Fruit fly (Drosophila melanogaster): Measurements from ENCODE around the gene CG2202.
A peak's percentile ranks its signal among the peaks of the same experiment; 100 is the strongest.

CG2202 gene

DNA sequence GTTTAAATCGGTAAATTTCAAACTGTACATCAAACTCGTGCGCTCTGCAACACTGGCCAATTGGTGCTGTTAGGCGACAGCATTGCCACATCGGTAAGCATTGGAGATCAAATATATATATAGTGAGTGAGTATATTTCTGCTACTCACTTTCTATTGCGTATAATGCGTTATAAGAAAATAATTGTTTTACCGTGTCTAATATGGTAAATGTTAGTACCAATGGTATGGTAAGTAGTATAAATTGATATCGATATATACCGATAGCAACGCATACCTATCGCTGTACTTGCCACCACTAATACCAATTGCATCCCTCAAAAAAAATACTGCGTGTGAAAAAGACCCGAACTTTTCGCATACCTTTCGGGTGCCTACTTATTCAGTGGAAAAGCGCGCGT, 8.8 kb downstream of the CG2202 start, which contains the start of the genes sofe and CG2186 (continued):
- TF ChIP-seq croc (GFP tag; conservative IDR thresholded peaks at IDR 0.05) (no peak), al (GFP tag; IDR thresholded peaks at IDR 0.05) (no peak), ind (GFP tag; optimal IDR thresholded peaks at IDR 0.05) (peak; percentile 67), lov (optimal IDR thresholded peaks at IDR 0.05) (no peak), lov (GFP tag; IDR thresholded peaks at IDR 0.05) (no peak), PHDP (tag; optimal IDR thresholded peaks at IDR 0.05) (peak; percentile 55), ewg (GFP tag; optimal IDR thresholded peaks at IDR 0.05) (peak; percentile 15), sd (tag; optimal IDR thresholded peaks at IDR 0.05) (no peak), exex (tag; optimal IDR thresholded peaks at IDR 0.05) (no peak), CG6854 (GFP tag; optimal IDR thresholded peaks at IDR 0.05) (no peak), CG10462 (GFP tag; optimal IDR thresholded peaks at IDR 0.05) (no peak), sima (GFP tag; optimal IDR thresholded peaks at IDR 0.05) (no peak), Dll (GFP tag; IDR thresholded peaks at IDR 0.05; ENCODE audit: partially characterized antibody) (peak; percentile 94), CG17361 (GFP tag; IDR thresholded peaks at IDR 0.05) (peak; percentile 55), Bdp1 (GFP tag; optimal IDR thresholded peaks at IDR 0.05) (peak; percentile 29), Usf (GFP tag; optimal IDR thresholded peaks at IDR 0.05) (no peak), Deaf1 (tag; optimal IDR thresholded peaks at IDR 0.05) (peak; percentile 51), chif (GFP tag; optimal IDR thresholded peaks at IDR 0.05) (peak in 1 of 2 experiments; percentile 36), Doc3 (GFP tag; IDR thresholded peaks at IDR 0.05; ENCODE audit: partially characterized antibody) (peak; percentile 87), sug (tag; optimal IDR thresholded peaks at IDR 0.05) (no peak), pb (GFP tag; optimal IDR thresholded peaks at IDR 0.05) (no peak), CG31365 (tag; optimal IDR thresholded peaks at IDR 0.05) (no peak), CG15514 (GFP tag; optimal IDR thresholded peaks at IDR 0.05) (peak; percentile 69), dpn (GFP tag; optimal IDR thresholded peaks at IDR 0.05) (peak; percentile 42 to 70), stc (GFP tag; IDR thresholded peaks at IDR 0.05) (no peak), CG31388 (GFP tag; optimal IDR thresholded peaks at IDR 0.05) (peak; percentile 10), CG14441 (GFP tag; IDR thresholded peaks at IDR 0.05) (no peak), ssp (GFP tag; IDR thresholded peaks at IDR 0.05) (peak; percentile 38; the same call in 1 of the 2 replicates), CG10654 (GFP tag; optimal IDR thresholded peaks at IDR 0.05) (peak; percentile 46), Rx (GFP tag; IDR thresholded peaks at IDR 0.05) (no peak), BtbVII (GFP tag; optimal IDR thresholded peaks at IDR 0.05) (no peak), nmo (GFP tag; optimal IDR thresholded peaks at IDR 0.05) (peak; percentile 62), CG17829 (tag; optimal IDR thresholded peaks at IDR 0.05) (peak; percentile 55), dm (GFP tag; optimal IDR thresholded peaks at IDR 0.05) (peak; percentile 34), salm (tag; optimal IDR thresholded peaks at IDR 0.05) (no peak), Fer3 (tag; optimal IDR thresholded peaks at IDR 0.05) (peak; percentile 31), fd3F (GFP tag; optimal IDR thresholded peaks at IDR 0.05) (no peak), CG1602 (GFP tag; optimal IDR thresholded peaks at IDR 0.05) (peak; percentile 58), bsh (GFP tag; optimal IDR thresholded peaks at IDR 0.05) (peak in 1 of 2 experiments; percentile 57), MTF-1 (GFP tag; optimal IDR thresholded peaks at IDR 0.05; ENCODE audit: borderline replicate concordance) (no peak), Oaz (GFP tag; IDR thresholded peaks at IDR 0.05) (no peak), CG5953 (GFP tag; IDR thresholded peaks at IDR 0.05) (no peak), so (GFP tag; IDR thresholded peaks at IDR 0.05) (no peak), CG6272 (GFP tag; IDR thresholded peaks at IDR 0.05) (no peak), Dip3 (GFP tag; optimal IDR thresholded peaks at IDR 0.05) (peak; percentile 44), CG17912 (GFP tag; optimal IDR thresholded peaks at IDR 0.05) (peak; percentile 25), rib (GFP tag; IDR thresholded peaks at IDR 0.05) (no peak), kay (GFP tag; optimal IDR thresholded peaks at IDR 0.05) (no peak), CG10209 (GFP tag; optimal IDR thresholded peaks at IDR 0.05) (peak; percentile 43), Dip2 (GFP tag; IDR thresholded peaks at IDR 0.05) (no peak), Hsf (GFP tag; optimal IDR thresholded peaks at IDR 0.05) (peak; percentile 56), sens (GFP tag) (peak; percentile 92)
